Worm (Caenorhabditis elegans): ENCODE results near the gene F13A2.4.

- TF ChIP-seq him-1 (tag; optimal IDR thresholded peaks at IDR 0.05) (no peak), W03F9.2 (tag; optimal IDR thresholded peaks at IDR 0.05) (no peak), dao-5 (tag; optimal IDR thresholded peaks at IDR 0.05) (no peak)
Measured at ce11 chrV:4387916-4388315, 12.1 kb downstream of the F13A2.4 start.
